Worm (Caenorhabditis elegans): ENCODE data around the gene F41G3.3.

Gene F41G3.3

ce11 chrII:6712177-6712981 lies 44.0 kb upstream of the F41G3.3 start, which contains the start of the genes dpy-10 and T14B4.19:
TSS of gene dpy-10 (minus strand) at chrII:6712227.
TSS of gene T14B4.19 (minus strand) at chrII:6712931.
- TF ChIP-seq skn-1 (tag; optimal IDR thresholded peaks at IDR 0.05) = no peak
- no peak for TF ChIP-seq nhr-11 (tag; optimal IDR thresholded peaks at IDR 0.05)
- TF ChIP-seq eor-1 (tag; optimal IDR thresholded peaks at IDR 0.05) = no peak
- TF ChIP-seq nhr-67 (tag; optimal IDR thresholded peaks at IDR 0.05) = no peak
- no peak for TF ChIP-seq fkh-2 (tag; optimal IDR thresholded peaks at IDR 0.05)
- TF ChIP-seq ama-1 (optimal IDR thresholded peaks at IDR 0.05) = no peak
- peak; percentile 6 for TF ChIP-seq lsy-12 (tag; optimal IDR thresholded peaks at IDR 0.05)
- TF ChIP-seq tbx-2 (tag; optimal IDR thresholded peaks at IDR 0.05) = no peak
- no peak for TF ChIP-seq jun-1 (tag; optimal IDR thresholded peaks at IDR 0.05)
- no peak for TF ChIP-seq aly-2 (tag; optimal IDR thresholded peaks at IDR 0.05)
- TF ChIP-seq R02D3.7 (tag; optimal IDR thresholded peaks at IDR 0.05) = no peak
- TF ChIP-seq mdl-1 (tag; optimal IDR thresholded peaks at IDR 0.05) = no peak
- peak in 2 of 3 experiments; percentile 18 to 85 for TF ChIP-seq elt-3 (tag; optimal IDR thresholded peaks at IDR 0.05)
- TF ChIP-seq daf-12 (tag; optimal IDR thresholded peaks at IDR 0.05) = no peak
- peak; percentile 96 for TF ChIP-seq nhr-23 (tag; optimal IDR thresholded peaks at IDR 0.05)
- peak; percentile 75 for TF ChIP-seq nhr-43 (tag; optimal IDR thresholded peaks at IDR 0.05; ENCODE audit: poor library complexity, severe bottlenecking)
- TF ChIP-seq ztf-4 (tag; optimal IDR thresholded peaks at IDR 0.05) = no peak

ce11 chrII:6713003-6713402 lies 43.3 kb upstream of the F41G3.3 start:
- TF ChIP-seq nhr-12 (tag; optimal IDR thresholded peaks at IDR 0.05) (no peak), unc-62 (GFP tag; optimal IDR thresholded peaks at IDR 0.05) (no peak), egl-27 (tag; optimal IDR thresholded peaks at IDR 0.05) (no peak), ceh-16 (tag; optimal IDR thresholded peaks at IDR 0.05) (no peak), snpc-4 (tag; optimal IDR thresholded peaks at IDR 0.05) (no peak), ceh-28 (tag; optimal IDR thresholded peaks at IDR 0.05) (no peak), ztf-11 (tag; optimal IDR thresholded peaks at IDR 0.05) (no peak), nhr-76 (tag; optimal IDR thresholded peaks at IDR 0.05) (no peak), fkh-2 (tag; optimal IDR thresholded peaks at IDR 0.05) (no peak), tbx-2 (tag; optimal IDR thresholded peaks at IDR 0.05) (no peak)

ce11 chrII:6713832-6714342 lies 42.4 kb upstream of the F41G3.3 start, which contains the start of gene dpy-2:
TSS of gene dpy-2 (plus strand) at chrII:6714292.
- TF ChIP-seq elt-3 (tag; optimal IDR thresholded peaks at IDR 0.05) (peak in 2 of 3 experiments; percentile 10 to 76), nhr-23 (tag; optimal IDR thresholded peaks at IDR 0.05) (peak; percentile 85), sea-2 (GFP tag; optimal IDR thresholded peaks at IDR 0.05) (no peak), aly-2 (tag; optimal IDR thresholded peaks at IDR 0.05) (no peak), zag-1 (tag; optimal IDR thresholded peaks at IDR 0.05) (no peak), daf-12 (tag; optimal IDR thresholded peaks at IDR 0.05) (no peak), ztf-4 (tag; optimal IDR thresholded peaks at IDR 0.05) (no peak), ceh-9 (tag; optimal IDR thresholded peaks at IDR 0.05) (no peak), elt-2 (tag; optimal IDR thresholded peaks at IDR 0.05) (no peak), unc-39 (tag; optimal IDR thresholded peaks at IDR 0.05) (no peak), mml-1 (tag; optimal IDR thresholded peaks at IDR 0.05) (no peak), nhr-67 (tag; optimal IDR thresholded peaks at IDR 0.05) (no peak), pqm-1 (tag; optimal IDR thresholded peaks at IDR 0.05) (no peak), eor-1 (tag; optimal IDR thresholded peaks at IDR 0.05) (no peak), lin-15B (tag; optimal IDR thresholded peaks at IDR 0.05) (no peak), nhr-77 (tag; optimal IDR thresholded peaks at IDR 0.05) (no peak)

ce11 chrII:6715853-6716252 lies 40.5 kb upstream of the F41G3.3 start:
- TF ChIP-seq nhr-43 (tag; optimal IDR thresholded peaks at IDR 0.05; ENCODE audit: poor library complexity, severe bottlenecking) = peak; percentile 35
- TF ChIP-seq mdl-1 (tag; optimal IDR thresholded peaks at IDR 0.05) = no peak
- no peak for TF ChIP-seq lsy-12 (tag; optimal IDR thresholded peaks at IDR 0.05)
- peak; percentile 46 for TF ChIP-seq nhr-23 (tag; optimal IDR thresholded peaks at IDR 0.05)
- TF ChIP-seq ama-1 (optimal IDR thresholded peaks at IDR 0.05) = peak; percentile 28
- no peak for TF ChIP-seq ceh-28 (tag; optimal IDR thresholded peaks at IDR 0.05)
- TF ChIP-seq nhr-67 (tag; optimal IDR thresholded peaks at IDR 0.05) = no peak
- no peak for TF ChIP-seq nhr-25 (tag; optimal IDR thresholded peaks at IDR 0.05)
